Fruit fly (Drosophila melanogaster): ENCODE measurements around the gene CG44325.
A peak's percentile ranks its signal among the peaks of the same experiment; 100 is the strongest.

CG44325 gene

dm6 chrX:9106775-9107283, 28.5 kb upstream of the CG44325 start, which contains the start of gene Arfrp1 (continued):
- peak; percentile 37; the same call in 1 of the 2 replicates for TF ChIP-seq onecut (GFP tag; IDR thresholded peaks at IDR 0.05)
- no peak for TF ChIP-seq CG8765 (GFP tag; IDR thresholded peaks at IDR 0.05)
- TF ChIP-seq Bteb2 (GFP tag; optimal IDR thresholded peaks at IDR 0.05), result no peak
- peak; percentile 10 for TF ChIP-seq CG34376 (GFP tag; optimal IDR thresholded peaks at IDR 0.05)
- TF ChIP-seq Tbp (GFP tag; optimal IDR thresholded peaks at IDR 0.05), result no peak
- no peak for TF ChIP-seq da (GFP tag; optimal IDR thresholded peaks at IDR 0.05)
- peak; percentile 35; the same call in 1 of the 2 replicates for TF ChIP-seq NFAT (GFP tag; IDR thresholded peaks at IDR 0.05)
- peak; percentile 51 for TF ChIP-seq Abd-B (GFP tag; optimal IDR thresholded peaks at IDR 0.05)
- TF ChIP-seq ac (GFP tag; optimal IDR thresholded peaks at IDR 0.05), result no peak
- TF ChIP-seq Taf1 (GFP tag; IDR thresholded peaks at IDR 0.05), result no peak
- peak; percentile 21 for TF ChIP-seq CG9817 (tag; optimal IDR thresholded peaks at IDR 0.05)
- no peak; the same call in 2 of the 3 replicates for TF ChIP-seq B-H1 (GFP tag; IDR thresholded peaks at IDR 0.05)
- no peak for TF ChIP-seq HHEX (GFP tag; optimal IDR thresholded peaks at IDR 0.05)
- no peak for TF ChIP-seq dimm (GFP tag; IDR thresholded peaks at IDR 0.05)
- TF ChIP-seq shn (GFP tag; optimal IDR thresholded peaks at IDR 0.05), result no peak
- no peak for TF ChIP-seq Hmr (GFP tag; optimal IDR thresholded peaks at IDR 0.05)
- TF ChIP-seq CG17612 (GFP tag; IDR thresholded peaks at IDR 0.05), result no peak
- TF ChIP-seq CrebB (tag; optimal IDR thresholded peaks at IDR 0.05), result no peak
- no peak for TF ChIP-seq salm (tag; optimal IDR thresholded peaks at IDR 0.05)
- peak; percentile 12 for TF ChIP-seq CoRest (tag; optimal IDR thresholded peaks at IDR 0.05)
- no peak for TF ChIP-seq gcm (GFP tag; optimal IDR thresholded peaks at IDR 0.05)
- TF ChIP-seq p53 (GFP tag; optimal IDR thresholded peaks at IDR 0.05), result no peak
- TF ChIP-seq CG12236 (GFP tag; optimal IDR thresholded peaks at IDR 0.05), result no peak
- TF ChIP-seq pb (GFP tag; optimal IDR thresholded peaks at IDR 0.05), result no peak
- TF ChIP-seq HLH4C (GFP tag; IDR thresholded peaks at IDR 0.05; ENCODE audit: partially characterized antibody), result peak; percentile 63; the same call in 2 of the 3 replicates
- TF ChIP-seq CHES-1-like (GFP tag; optimal IDR thresholded peaks at IDR 0.05), result no peak
- peak; percentile 74 for TF ChIP-seq hb (GFP tag; IDR thresholded peaks at IDR 0.05; ENCODE audit: partially characterized antibody)
- TF ChIP-seq E2f2 (GFP tag; IDR thresholded peaks at IDR 0.05), result no peak
- peak; percentile 61; the same call in 1 of the 2 replicates for TF ChIP-seq slbo (GFP tag; IDR thresholded peaks at IDR 0.05)
- TF ChIP-seq Hmx (GFP tag; optimal IDR thresholded peaks at IDR 0.05), result peak; percentile 18
- TF ChIP-seq CG4360 (GFP tag; IDR thresholded peaks at IDR 0.05), result no peak
- TF ChIP-seq CG10654 (GFP tag; optimal IDR thresholded peaks at IDR 0.05), result no peak
- TF ChIP-seq CG1602 (GFP tag; optimal IDR thresholded peaks at IDR 0.05), result peak; percentile 15
- TF ChIP-seq CG8944 (GFP tag; optimal IDR thresholded peaks at IDR 0.05), result no peak
- no peak for TF ChIP-seq zen (tag; optimal IDR thresholded peaks at IDR 0.05)
- peak; percentile 80 for TF ChIP-seq Bgb (GFP tag; IDR thresholded peaks at IDR 0.05; ENCODE audit: partially characterized antibody)
- TF ChIP-seq CG32767 (GFP tag; IDR thresholded peaks at IDR 0.05), result no peak
- no peak for TF ChIP-seq seq (GFP tag; IDR thresholded peaks at IDR 0.05)
- TF ChIP-seq CG32532 (GFP tag; IDR thresholded peaks at IDR 0.05), result peak; percentile 47; the same call in 1 of the 2 replicates
- peak; percentile 47 for TF ChIP-seq CG14710 (tag; optimal IDR thresholded peaks at IDR 0.05)
- TF ChIP-seq CG2678 (tag; optimal IDR thresholded peaks at IDR 0.05), result no peak
- TF ChIP-seq phol (tag; optimal IDR thresholded peaks at IDR 0.05), result peak; percentile 29
- no peak for TF ChIP-seq CG10321 (GFP tag; IDR thresholded peaks at IDR 0.05)
- no peak for TF ChIP-seq CG7372 (GFP tag; IDR thresholded peaks at IDR 0.05)
- peak; percentile 27 for TF ChIP-seq Chrac-16 (GFP tag; optimal IDR thresholded peaks at IDR 0.05)
- no peak for TF ChIP-seq Atf6 (GFP tag; IDR thresholded peaks at IDR 0.05)
- TF ChIP-seq Ets97D (GFP tag; optimal IDR thresholded peaks at IDR 0.05), result peak; percentile 23
- no peak for TF ChIP-seq bab2 (GFP tag; optimal IDR thresholded peaks at IDR 0.05)
- TF ChIP-seq CG12071 (GFP tag; optimal IDR thresholded peaks at IDR 0.05), result no peak
- no peak for TF ChIP-seq CG9797 (GFP tag; optimal IDR thresholded peaks at IDR 0.05)
- no peak for TF ChIP-seq gcm2 (GFP tag; optimal IDR thresholded peaks at IDR 0.05)
- no peak for TF ChIP-seq Blimp-1 (GFP tag; optimal IDR thresholded peaks at IDR 0.05)

All from whole organism, embryonic.